Fruit fly (Drosophila melanogaster) whole organism, embryonic: ENCODE measurements around the gene CG6149.

Source experiments
- Asciz ChIP-seq: fragments of 200-800 bp; sonication (Bioruptor generic); optimal IDR thresholded peaks from 2 replicates; lab custom pipeline; 2017; ENCODE audit warnings: missing biosample characterization, mild to moderate bottlenecking, missing genetic modification characterization, missing genetic modification reagents
- BEAF-32 ChIP-seq: fragments of 200-800 bp; sonication (Bioruptor generic); optimal IDR thresholded peaks from 3 replicates; lab custom pipeline; 2017; ENCODE audit warnings: missing biosample characterization, missing genetic modification characterization, mild to moderate bottlenecking, moderate library complexity, missing genetic modification reagents
- CG10431 ChIP-seq: fragments of 200-800 bp; sonication (Bioruptor generic); optimal IDR thresholded peaks from 3 replicates; lab custom pipeline; 2018; ENCODE audit warnings: missing biosample characterization, mild to moderate bottlenecking, missing genetic modification characterization
- CG12155 ChIP-seq: fragments of 200-800 bp; sonication (Bioruptor generic); optimal IDR thresholded peaks from 3 replicates; lab custom pipeline; 2016; ENCODE audit warnings: missing biosample characterization, missing genetic modification characterization
- CG1233 ChIP-seq: fragments of 200-800 bp; sonication (Bioruptor generic); optimal IDR thresholded peaks from 4 replicates; lab custom pipeline; 2018; ENCODE audit warnings: missing biosample characterization, mild to moderate bottlenecking, missing genetic modification characterization
- CG13287 ChIP-seq: fragments of 200-800 bp; sonication (Bioruptor generic); IDR thresholded peaks from 2 replicates; pipeline ENCODE4 v1.3.6; 2022; ENCODE audit warnings: missing biosample characterization, missing genetic modification characterization; ENCODE audit not compliant: partially characterized antibody
- CG15269 ChIP-seq: fragments of 200-800 bp; sonication (Bioruptor generic); optimal IDR thresholded peaks from 2 replicates; lab custom pipeline; 2018; ENCODE audit warnings: missing biosample characterization, mild to moderate bottlenecking, missing genetic modification characterization, moderate library complexity
- CG18262 ChIP-seq: fragments of 200-800 bp; optimal IDR thresholded peaks from 3 replicates; lab custom pipeline; 2019; ENCODE audit warnings: missing biosample characterization, mild to moderate bottlenecking, missing genetic modification characterization, moderate library complexity
- CG2678 ChIP-seq: fragments of 200-800 bp; sonication (Bioruptor generic); optimal IDR thresholded peaks from 3 replicates; lab custom pipeline; 2019; ENCODE audit warnings: missing biosample characterization, mild to moderate bottlenecking, missing genetic modification characterization, moderate library complexity
- CG2712 ChIP-seq: fragments of 200-800 bp; optimal IDR thresholded peaks from 3 replicates; lab custom pipeline; 2019; ENCODE audit warnings: missing biosample characterization, mild to moderate bottlenecking, missing genetic modification characterization, moderate library complexity
- CG33557 ChIP-seq: fragments of 200-800 bp; sonication (Bioruptor generic); optimal IDR thresholded peaks from 2 replicates; lab custom pipeline; 2019; ENCODE audit warnings: missing biosample characterization, mild to moderate bottlenecking, missing genetic modification characterization, moderate library complexity
- CG42726 ChIP-seq: fragments of 200-800 bp; sonication (Bioruptor generic); IDR thresholded peaks from 2 replicates; pipeline ENCODE4 v1.3.6; 2022; ENCODE audit warnings: missing biosample characterization, missing genetic modification characterization; ENCODE audit not compliant: partially characterized antibody
- CG43689 ChIP-seq: fragments of 200-800 bp; sonication (Bioruptor generic); IDR thresholded peaks from 2 replicates; pipeline ENCODE4 v1.3.6; 2022; ENCODE audit warnings: missing biosample characterization, missing genetic modification characterization
- CG4730 ChIP-seq: fragments of 200-800 bp; sonication (Bioruptor generic); IDR thresholded peaks from 2 replicates; pipeline ENCODE4 v1.3.6; 2022; ENCODE audit warnings: missing biosample characterization, missing genetic modification characterization
- CG5245 ChIP-seq: fragments of 200-800 bp; sonication (Bioruptor generic); optimal IDR thresholded peaks from 3 replicates; lab custom pipeline; 2016; ENCODE audit warnings: missing biosample characterization, missing genetic modification characterization
- CG9727 ChIP-seq: fragments of 200-800 bp; sonication (Bioruptor generic); optimal IDR thresholded peaks from 3 replicates; lab custom pipeline; 2017; ENCODE audit warnings: missing biosample characterization, mild to moderate bottlenecking, missing genetic modification characterization
- CG9876 ChIP-seq: fragments of 200-800 bp; sonication (Bioruptor generic); optimal IDR thresholded peaks from 2 replicates; lab custom pipeline; 2016; ENCODE audit warnings: missing biosample characterization, missing genetic modification characterization
- CG9932 ChIP-seq: fragments of 200-800 bp; sonication (Bioruptor generic); IDR thresholded peaks from 2 replicates; pipeline ENCODE4 v1.3.6; 2022; ENCODE audit warnings: missing biosample characterization, missing genetic modification characterization
- D ChIP-seq, 2 experiments: fragments of 200-800 bp in 1 of 2; fragments of >200 bp in 1 of 2; sonication (Bioruptor generic) in 1 of 2; optimal IDR thresholded peaks; 2 replicates in 1 of 2; 3 replicates in 1 of 2; lab custom pipeline; 2017; ENCODE audit warnings: mild to moderate bottlenecking in 1 of 2, missing biosample characterization in 1 of 2, missing genetic modification characterization in 1 of 2, missing genetic modification reagents in 1 of 2
- Doc3 ChIP-seq: fragments of 200-800 bp; sonication (Bioruptor generic); IDR thresholded peaks from 3 replicates; pipeline ENCODE4 v1.3.6; 2022; ENCODE audit warnings: missing biosample characterization, missing genetic modification characterization; ENCODE audit not compliant: partially characterized antibody
- HHEX ChIP-seq: fragments of 200-800 bp; sonication (Bioruptor generic); optimal IDR thresholded peaks from 3 replicates; lab custom pipeline; 2017; ENCODE audit warnings: missing biosample characterization, mild to moderate bottlenecking, missing genetic modification characterization, missing genetic modification reagents
- HmgZ ChIP-seq: fragments of 200-800 bp; sonication (Bioruptor generic); optimal IDR thresholded peaks from 2 replicates; lab custom pipeline; 2018; ENCODE audit warnings: missing biosample characterization, mild to moderate bottlenecking, missing genetic modification characterization
- Hmr ChIP-seq: fragments of 200-800 bp; sonication (Bioruptor generic); optimal IDR thresholded peaks from 3 replicates; lab custom pipeline; 2017; ENCODE audit warnings: mild to moderate bottlenecking, missing biosample characterization, missing genetic modification reagents, missing genetic modification characterization
- Oaz ChIP-seq: fragments of 200-800 bp; sonication (Bioruptor generic); IDR thresholded peaks from 2 replicates; pipeline ENCODE4 v1.3.6; 2022; ENCODE audit warnings: missing biosample characterization, missing genetic modification characterization
- Opbp ChIP-seq: fragments of 200-800 bp; sonication (Bioruptor generic); IDR thresholded peaks from 3 replicates; pipeline ENCODE4 v1.3.6; 2022; ENCODE audit warnings: missing biosample characterization, missing genetic modification characterization; ENCODE audit not compliant: partially characterized antibody
- Spps ChIP-seq: fragments of 200-800 bp; sonication (Bioruptor generic); optimal IDR thresholded peaks from 2 replicates; lab custom pipeline; 2018; ENCODE audit warnings: missing biosample characterization, mild to moderate bottlenecking, missing genetic modification characterization
- TFAM ChIP-seq: fragments of 200-800 bp; sonication (Bioruptor generic); optimal IDR thresholded peaks from 2 replicates; lab custom pipeline; 2017; ENCODE audit warnings: missing biosample characterization, missing genetic modification characterization, inconsistent platforms
- Taf1 ChIP-seq: fragments of 200-800 bp; sonication (Bioruptor generic); IDR thresholded peaks from 2 replicates; pipeline ENCODE4 v1.3.6; 2022; ENCODE audit warnings: missing biosample characterization, missing genetic modification characterization
- ash1 ChIP-seq: fragments of 200-800 bp; sonication (Bioruptor generic); optimal IDR thresholded peaks from 2 replicates; lab custom pipeline; 2018; ENCODE audit warnings: missing biosample characterization, mild to moderate bottlenecking, missing genetic modification characterization
- ato ChIP-seq: fragments of 200-800 bp; sonication (Bioruptor generic); IDR thresholded peaks from 2 replicates; pipeline ENCODE4 v1.3.6; 2022; ENCODE audit warnings: missing biosample characterization, missing genetic modification characterization; ENCODE audit not compliant: partially characterized antibody
- az2 ChIP-seq: fragments of 200-800 bp; sonication (Bioruptor generic); optimal IDR thresholded peaks from 3 replicates; lab custom pipeline; 2016; ENCODE audit warnings: missing biosample characterization, missing genetic modification characterization
- bbx ChIP-seq: fragments of 200-800 bp; sonication (Bioruptor generic); IDR thresholded peaks from 2 replicates; pipeline ENCODE4 v1.3.6; 2022; ENCODE audit warnings: missing biosample characterization, missing genetic modification characterization; ENCODE audit not compliant: partially characterized antibody
- caup ChIP-seq: fragments of 200-800 bp; sonication (Bioruptor generic); optimal IDR thresholded peaks from 3 replicates; lab custom pipeline; 2017; ENCODE audit warnings: missing biosample characterization, mild to moderate bottlenecking, missing genetic modification characterization, moderate library complexity; ENCODE audit not compliant: severe bottlenecking
- danr ChIP-seq: fragments of 200-800 bp; sonication (Bioruptor generic); IDR thresholded peaks from 2 replicates; pipeline ENCODE4 v1.3.6; 2022; ENCODE audit warnings: missing biosample characterization, missing genetic modification characterization
- dmrt99B ChIP-seq: fragments of 200-800 bp; sonication (Bioruptor generic); optimal IDR thresholded peaks from 2 replicates; lab custom pipeline; 2018; ENCODE audit warnings: missing biosample characterization, mild to moderate bottlenecking, missing genetic modification characterization, moderate library complexity
- fd64A ChIP-seq: fragments of 200-800 bp; sonication (Bioruptor generic); optimal IDR thresholded peaks from 3 replicates; lab custom pipeline; 2018; ENCODE audit warnings: missing biosample characterization, mild to moderate bottlenecking, missing genetic modification characterization
- gro ChIP-seq: fragments of 200-800 bp; sonication (Bioruptor generic); optimal IDR thresholded peaks from 2 replicates; lab custom pipeline; 2016; ENCODE audit warnings: missing biosample characterization, missing genetic modification characterization
- knrl ChIP-seq: fragments of 200-800 bp; sonication (Bioruptor generic); IDR thresholded peaks from 3 replicates; pipeline ENCODE4 v1.3.6; 2022; ENCODE audit warnings: missing biosample characterization, missing genetic modification characterization; ENCODE audit not compliant: partially characterized antibody
- lola ChIP-seq, 3 experiments: fragments of >200 bp in 2 of 3; fragments of 200-800 bp in 1 of 3; sonication (Bioruptor generic) in 1 of 3; optimal IDR thresholded peaks; 2 replicates each; lab custom pipeline; 2017 to 2019; ENCODE audit warnings: missing biosample characterization in 3 of 3, missing genetic modification characterization in 3 of 3, mild to moderate bottlenecking in 1 of 3, moderate library complexity in 1 of 3
- nom ChIP-seq: fragments of 200-800 bp; sonication (Bioruptor generic); optimal IDR thresholded peaks from 2 replicates; lab custom pipeline; 2017; ENCODE audit warnings: missing biosample characterization, missing genetic modification characterization, mild to moderate bottlenecking, moderate library complexity, missing genetic modification reagents
- psq ChIP-seq: fragments of 200-800 bp; sonication (Bioruptor generic); optimal IDR thresholded peaks from 2 replicates; lab custom pipeline; 2017; ENCODE audit warnings: missing biosample characterization, missing genetic modification characterization
- pzg ChIP-seq: fragments of 200-800 bp; sonication (Bioruptor generic); optimal IDR thresholded peaks from 3 replicates; lab custom pipeline; 2018; ENCODE audit warnings: missing biosample characterization, mild to moderate bottlenecking, missing genetic modification characterization, moderate library complexity
- run ChIP-seq: fragments of 200-800 bp; sonication (Bioruptor generic); optimal IDR thresholded peaks from 3 replicates; lab custom pipeline; 2018; ENCODE audit warnings: missing biosample characterization, mild to moderate bottlenecking, missing genetic modification characterization
- stwl ChIP-seq: fragments of 200-800 bp; sonication (Bioruptor generic); optimal IDR thresholded peaks from 3 replicates; lab custom pipeline; 2018; ENCODE audit warnings: missing biosample characterization, mild to moderate bottlenecking, missing genetic modification characterization, moderate library complexity
- trem ChIP-seq: fragments of 200-800 bp; optimal IDR thresholded peaks from 3 replicates; lab custom pipeline; 2019; ENCODE audit warnings: missing biosample characterization, mild to moderate bottlenecking, missing genetic modification characterization, moderate library complexity
- wor ChIP-seq: fragments of 200-800 bp; sonication (Bioruptor generic); IDR thresholded peaks from 2 replicates; pipeline ENCODE4 v1.3.6; 2022; ENCODE audit warnings: missing biosample characterization, missing genetic modification characterization
- zen2 ChIP-seq: fragments of 200-800 bp; sonication (Bioruptor generic); IDR thresholded peaks from 3 replicates; pipeline ENCODE4 v1.3.6; 2022; ENCODE audit warnings: missing biosample characterization, missing genetic modification characterization; ENCODE audit not compliant: partially characterized antibody

Gene CG6149

DNA sequence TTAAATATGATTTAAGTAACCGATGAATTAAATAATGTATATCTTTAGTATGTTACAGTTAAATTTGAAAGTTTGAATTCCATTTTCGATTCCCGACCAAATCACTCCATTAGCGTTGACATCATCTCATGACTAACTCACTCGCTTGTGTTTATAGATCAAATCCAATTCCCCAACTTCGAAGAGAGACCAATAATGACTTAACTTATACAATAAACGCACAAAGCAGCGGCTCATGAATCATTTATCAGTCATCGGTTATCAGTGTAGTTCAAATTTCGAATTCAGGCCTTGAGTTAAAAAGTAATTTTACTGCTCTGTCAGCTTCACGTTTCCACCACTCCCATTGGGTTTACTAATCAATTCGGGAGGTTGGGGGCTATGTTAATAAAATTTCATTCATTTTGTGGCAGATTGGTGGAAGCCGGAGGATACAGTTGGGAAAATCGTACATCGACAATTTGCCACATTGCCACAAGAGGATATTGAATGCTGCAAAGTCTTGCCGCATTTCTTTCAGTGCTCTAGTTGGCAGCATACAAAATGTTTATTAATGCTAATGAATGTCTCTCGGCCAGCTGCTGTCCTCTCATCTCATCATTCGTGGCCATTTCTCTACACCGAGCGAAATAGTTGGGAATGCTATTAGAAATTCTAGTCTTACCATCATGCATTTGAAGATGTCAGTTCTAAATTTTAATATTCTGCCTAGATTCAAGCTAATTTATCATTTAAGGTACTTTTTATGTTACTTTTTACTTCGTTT, 26.8 kb downstream of the CG6149 start (continued):
- TF ChIP-seq CG15269 (tag; lab: Kevin White, UChicago) (no peak), bbx (no peak), psq (GFP tag; lab: Kevin White, UChicago) (no peak), az2 (GFP tag; lab: Kevin White, UChicago) (no peak), CG9727 (GFP tag; lab: Kevin White, UChicago) (peak; percentile 38), dmrt99B (tag; lab: Kevin White, UChicago) (peak; percentile 64), Hmr (GFP tag; lab: Kevin White, UChicago) (no peak), CG13287 (GFP tag; lab: Robert Waterston, UW) (no peak), ato (GFP tag; lab: Robert Waterston, UW) (no peak), lola (GFP tag; optimal IDR thresholded peaks at IDR 0.05; lab: Kevin White, UChicago) (peak in 1 of 3 experiments; percentile 15), trem (peak; percentile 23), CG2712 (tag; lab: Kevin White, UChicago) (peak; percentile 56), CG4730 (no peak), Doc3 (no peak), CG42726 (GFP tag; lab: Robert Waterston, UW) (no peak), CG2678 (tag; lab: Kevin White, UChicago) (peak; percentile 49), CG10431 (GFP tag; lab: Kevin White, UChicago) (no peak), CG5245 (GFP tag; lab: Kevin White, UChicago) (no peak), pzg (GFP tag; lab: Kevin White, UChicago) (no peak), wor (GFP tag; lab: Robert Waterston, UW) (no peak), CG18262 (tag; lab: Kevin White, UChicago) (peak; percentile 56), HHEX (GFP tag; lab: Kevin White, UChicago) (no peak), HmgZ (tag; lab: Kevin White, UChicago) (no peak), gro (GFP tag; lab: Kevin White, UChicago) (peak; percentile 16), BEAF-32 (GFP tag; lab: Kevin White, UChicago) (no peak), caup (GFP tag; lab: Kevin White, UChicago) (no peak), nom (no peak), CG12155 (GFP tag; lab: Kevin White, UChicago) (peak; percentile 10), Asciz (GFP tag; lab: Kevin White, UChicago) (peak; percentile 41), Taf1 (GFP tag; lab: Robert Waterston, UW) (no peak), CG9876 (GFP tag; lab: Kevin White, UChicago) (no peak), stwl (tag; lab: Kevin White, UChicago) (no peak), danr (no peak), fd64A (GFP tag; lab: Kevin White, UChicago) (no peak), CG33557 (no peak), knrl (GFP tag; lab: Robert Waterston, UW) (no peak), CG43689 (GFP tag; lab: Robert Waterston, UW) (no peak), TFAM (GFP tag; lab: Kevin White, UChicago) (no peak), run (tag; lab: Kevin White, UChicago) (no peak), D (optimal IDR thresholded peaks at IDR 0.05; lab: Kevin White, UChicago) (no peak), D (GFP tag; optimal IDR thresholded peaks at IDR 0.05; lab: Kevin White, UChicago) (peak; percentile 33), Oaz (GFP tag; lab: Robert Waterston, UW) (no peak), CG1233 (no peak), CG9932 (GFP tag; lab: Robert Waterston, UW) (0 out of 2 replicates have a peak, but pooled peaks have one; percentile 8), Spps (tag; lab: Kevin White, UChicago) (no peak), zen2 (no peak), Opbp (no peak), ash1 (no peak)
